Fruit fly (Drosophila melanogaster): Measurements from ENCODE around the gene mei-P26.

- TF ChIP-seq CG8478 (optimal IDR thresholded peaks at IDR 0.05) = no peak
- TF ChIP-seq CTCF (optimal IDR thresholded peaks at IDR 0.05) = no peak
Measured at dm6 chrX:9225137-9225536, 62.1 kb downstream of the mei-P26 start, which contains the start of gene CG15370.
